Worm (Caenorhabditis elegans): ENCODE results near the gene Y39A3A.4.

DNA sequence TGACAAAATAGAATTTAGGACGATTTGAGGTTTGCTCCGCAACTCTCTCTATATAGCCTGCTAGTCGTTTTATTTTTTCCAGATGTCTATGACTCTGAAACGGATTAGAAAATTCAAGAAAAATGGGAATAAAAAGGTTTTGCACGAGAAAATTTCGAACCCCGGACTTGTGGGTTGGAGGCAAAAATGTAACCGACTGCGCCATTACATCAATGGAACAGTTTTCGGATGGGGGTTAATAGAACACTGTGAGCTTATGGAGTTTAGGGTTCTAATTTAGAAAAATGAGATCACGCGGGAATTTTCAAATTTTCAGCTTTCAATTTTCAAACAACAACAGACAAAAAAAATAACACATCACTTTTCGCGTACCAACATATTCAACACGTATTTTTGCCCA lies 44.6 kb downstream of the Y39A3A.4 start:
- TF ChIP-seq ceh-28 (tag; optimal IDR thresholded peaks at IDR 0.05) (no peak), daf-19 (GFP tag; conservative IDR thresholded peaks at IDR 0.05) (no peak), unc-39 (tag; optimal IDR thresholded peaks at IDR 0.05) (no peak), ces-1 (GFP tag; optimal IDR thresholded peaks at IDR 0.05) (no peak), zag-1 (tag; optimal IDR thresholded peaks at IDR 0.05) (no peak), ama-1 (optimal IDR thresholded peaks at IDR 0.05) (no peak), egl-27 (tag; optimal IDR thresholded peaks at IDR 0.05) (no peak), zfp-3 (GFP tag; conservative IDR thresholded peaks at IDR 0.05) (peak; percentile 29; the same call in 1 of the 2 replicates), dpl-1 (GFP tag; optimal IDR thresholded peaks at IDR 0.05) (no peak), dve-1 (tag; optimal IDR thresholded peaks at IDR 0.05; ENCODE audit: insufficient read depth) (no peak), lsy-2 (tag; optimal IDR thresholded peaks at IDR 0.05) (no peak), mxl-3 (GFP tag; optimal IDR thresholded peaks at IDR 0.05) (no peak), nhr-28 (tag; optimal IDR thresholded peaks at IDR 0.05) (no peak)

Measured in whole organism, L4 larva.